Fruit fly (Drosophila melanogaster): ENCODE measurements around the gene CG6126.

DNA sequence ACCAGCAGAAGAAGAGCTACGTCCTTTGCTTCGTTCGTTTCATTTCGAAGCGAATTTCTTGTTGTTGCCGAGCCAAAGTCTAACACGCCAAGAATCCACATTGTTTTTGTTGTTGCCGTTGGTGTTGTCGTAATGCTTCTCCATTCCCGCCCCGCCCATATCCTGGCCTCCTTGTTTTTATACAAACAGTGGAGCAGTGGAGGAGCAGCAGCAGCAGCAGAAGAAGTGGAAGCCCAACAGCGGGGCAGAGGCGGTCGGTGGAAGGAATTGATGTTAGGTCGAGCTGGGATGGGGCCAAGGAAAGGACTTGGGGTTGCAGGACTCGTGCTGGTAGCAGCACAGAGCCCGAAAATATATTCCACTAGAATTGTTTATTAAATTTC, 12.4 kb upstream of the CG6126 start:
- TF ChIP-seq CG8478 (optimal IDR thresholded peaks at IDR 0.05): no peak
- TF ChIP-seq CTCF (optimal IDR thresholded peaks at IDR 0.05): no peak

Measured in S2 (cell line).